Fruit fly (Drosophila melanogaster): ENCODE measurements around the gene CG33061.

Gene CG33061

dm6 chr3L:16380770-16381169, 51.2 kb downstream of the CG33061 start (continued):
- TF ChIP-seq odd (GFP tag; optimal IDR thresholded peaks at IDR 0.05) (peak; percentile 59), CG9727 (GFP tag; optimal IDR thresholded peaks at IDR 0.05) (peak; percentile 63), Hmx (GFP tag; optimal IDR thresholded peaks at IDR 0.05) (peak; percentile 5), Pdp1 (GFP tag; optimal IDR thresholded peaks at IDR 0.05) (peak; percentile 74 to 75), CG10366 (GFP tag; IDR thresholded peaks at IDR 0.05) (no peak), dati (GFP tag; IDR thresholded peaks at IDR 0.05) (no peak), NC2β (GFP tag; optimal IDR thresholded peaks at IDR 0.05) (peak; percentile 14), eve (GFP tag; optimal IDR thresholded peaks at IDR 0.05) (no peak), gcm (GFP tag; optimal IDR thresholded peaks at IDR 0.05) (peak; percentile 59), CG1647 (GFP tag; optimal IDR thresholded peaks at IDR 0.05) (peak; percentile 18), CG10959 (GFP tag; IDR thresholded peaks at IDR 0.05) (peak; percentile 36; the same call in 1 of the 2 replicates), pb (GFP tag; optimal IDR thresholded peaks at IDR 0.05) (peak; percentile 4), ro (GFP tag; IDR thresholded peaks at IDR 0.05) (no peak), gsb (GFP tag; IDR thresholded peaks at IDR 0.05) (peak; percentile 52), dpn (GFP tag; optimal IDR thresholded peaks at IDR 0.05) (peak; percentile 62 to 65), CG17361 (GFP tag; IDR thresholded peaks at IDR 0.05) (peak; percentile 64; the same call in 2 of the 3 replicates), chn (GFP tag; optimal IDR thresholded peaks at IDR 0.05) (peak; percentile 38), Aef1 (GFP tag; IDR thresholded peaks at IDR 0.05) (peak; percentile 42; the same call in 1 of the 3 replicates), Ets97D (GFP tag; optimal IDR thresholded peaks at IDR 0.05) (no peak), Sry-δ (GFP tag; optimal IDR thresholded peaks at IDR 0.05) (no peak), CG15696 (tag; optimal IDR thresholded peaks at IDR 0.05) (peak; percentile 75), ftz-f1 (GFP tag; optimal IDR thresholded peaks at IDR 0.05) (no peak), repo (GFP tag; optimal IDR thresholded peaks at IDR 0.05) (no peak), CG17328 (GFP tag; IDR thresholded peaks at IDR 0.05) (no peak), CG1792 (GFP tag; optimal IDR thresholded peaks at IDR 0.05) (peak; percentile 43), CG17912 (GFP tag; optimal IDR thresholded peaks at IDR 0.05) (no peak), CG32772 (GFP tag; IDR thresholded peaks at IDR 0.05) (no peak), MESR4 (GFP tag; optimal IDR thresholded peaks at IDR 0.05) (no peak), Spps (tag; optimal IDR thresholded peaks at IDR 0.05) (peak; percentile 44), ac (GFP tag; optimal IDR thresholded peaks at IDR 0.05) (no peak), maf-S (GFP tag; optimal IDR thresholded peaks at IDR 0.05) (peak; percentile 46), CG12659 (GFP tag; optimal IDR thresholded peaks at IDR 0.05) (peak; percentile 62), slbo (GFP tag; IDR thresholded peaks at IDR 0.05) (peak; percentile 75), CG12942 (GFP tag; optimal IDR thresholded peaks at IDR 0.05) (peak; percentile 42), org-1 (GFP tag; optimal IDR thresholded peaks at IDR 0.05) (peak; percentile 50), so (GFP tag; IDR thresholded peaks at IDR 0.05) (0 out of 3 replicates have a peak, but pooled peaks have one; percentile 33), CG30403 (GFP tag; optimal IDR thresholded peaks at IDR 0.05) (peak; percentile 71), ci (GFP tag; IDR thresholded peaks at IDR 0.05) (0 out of 3 replicates have a peak, but pooled peaks have one; percentile 15), CG3726 (GFP tag; IDR thresholded peaks at IDR 0.05) (no peak), B-H2 (GFP tag; optimal IDR thresholded peaks at IDR 0.05) (peak; percentile 62), CG11504 (tag; optimal IDR thresholded peaks at IDR 0.05) (no peak), row (GFP tag; IDR thresholded peaks at IDR 0.05) (peak; percentile 92), CG17802 (tag; optimal IDR thresholded peaks at IDR 0.05) (peak; percentile 11), ewg (GFP tag; optimal IDR thresholded peaks at IDR 0.05) (peak; percentile 27), CG7271 (tag; optimal IDR thresholded peaks at IDR 0.05) (no peak), HLHmδ (GFP tag; optimal IDR thresholded peaks at IDR 0.05) (no peak), onecut (GFP tag; IDR thresholded peaks at IDR 0.05) (no peak), Lim3 (GFP tag; IDR thresholded peaks at IDR 0.05) (no peak), CG10979 (tag; optimal IDR thresholded peaks at IDR 0.05) (peak; percentile 67), mirr (GFP tag; optimal IDR thresholded peaks at IDR 0.05) (no peak), twi (tag; optimal IDR thresholded peaks at IDR 0.05) (peak; percentile 42), Poxn (GFP tag; IDR thresholded peaks at IDR 0.05) (peak; percentile 29; the same call in 1 of the 2 replicates)
